Fruit fly (Drosophila melanogaster) whole organism, wandering third instar larva: ENCODE data around the gene Eig71Eb.

Experiments
- Abd-B ChIP-seq: fragments of >200 bp; optimal IDR thresholded peaks from 2 replicates; lab custom pipeline; 2017; ENCODE audit warnings: missing biosample characterization, missing genetic modification characterization
- CG32264 ChIP-seq: fragments of 200-800 bp; sonication (Bioruptor generic); optimal IDR thresholded peaks from 2 replicates; lab custom pipeline; 2016; ENCODE audit warnings: missing biosample characterization, missing genetic modification characterization
- CG9705 ChIP-seq: fragments of 200-800 bp; sonication (Bioruptor generic); optimal IDR thresholded peaks from 2 replicates; lab custom pipeline; 2018; ENCODE audit warnings: missing biosample characterization, mild to moderate bottlenecking, missing genetic modification characterization
- CrebA ChIP-seq: fragments of 200-800 bp; sonication (Bioruptor generic); optimal IDR thresholded peaks from 2 replicates; lab custom pipeline; 2016; ENCODE audit warnings: missing biosample characterization, mild to moderate bottlenecking, missing genetic modification characterization, borderline replicate concordance
- Dif ChIP-seq: fragments of 200-275, 200-300 bp; sonication (Bioruptor generic); optimal IDR thresholded peaks from 2 replicates; lab custom pipeline; 2018; ENCODE audit warnings: missing biosample characterization, missing genetic modification characterization; ENCODE audit not compliant: partially characterized antibody
- GATAd ChIP-seq: sonication (Bioruptor generic); optimal IDR thresholded peaks from 2 replicates; lab custom pipeline; 2016; ENCODE audit warnings: missing biosample characterization, missing genetic modification characterization
- HLH106 ChIP-seq: fragments of 200-800 bp; optimal IDR thresholded peaks from 3 replicates; lab custom pipeline; 2019; ENCODE audit warnings: missing biosample characterization, mild to moderate bottlenecking, missing genetic modification characterization, moderate library complexity
- Hnf4 ChIP-seq: fragments of 200-800 bp; sonication (Bioruptor generic); optimal IDR thresholded peaks from 2 replicates; lab custom pipeline; 2016; ENCODE audit warnings: missing biosample characterization, mild to moderate bottlenecking, missing genetic modification characterization
- Hr83 ChIP-seq: fragments of 200-300 bp; sonication (Bioruptor generic); optimal IDR thresholded peaks from 2 replicates; lab custom pipeline; 2016; ENCODE audit warnings: missing biosample characterization, mild to moderate bottlenecking, missing genetic modification characterization, moderate library complexity; ENCODE audit not compliant: poor library complexity, severe bottlenecking
- Mio ChIP-seq: sonication (Bioruptor generic); optimal IDR thresholded peaks from 2 replicates; lab custom pipeline; 2016; ENCODE audit warnings: missing biosample characterization, missing genetic modification characterization
- Myc ChIP-seq: fragments of >200 bp; optimal IDR thresholded peaks from 2 replicates; lab custom pipeline; 2017
- N ChIP-seq: fragments of >200 bp; optimal IDR thresholded peaks from 2 replicates; lab custom pipeline; 2018; ENCODE audit warnings: missing biosample characterization, missing external identifiers, missing genetic modification characterization
- OdsH ChIP-seq: fragments of 200-800 bp; sonication (Bioruptor generic); optimal IDR thresholded peaks from 2 replicates; lab custom pipeline; 2016; ENCODE audit warnings: missing biosample characterization, mild to moderate bottlenecking, missing genetic modification characterization
- Rel ChIP-seq, 2 experiments: fragments of 200-800 bp; sonication (Bioruptor generic) in 1 of 2; optimal IDR thresholded peaks; 2 replicates in 1 of 2; 3 replicates in 1 of 2; lab custom pipeline; 2016 to 2019; ENCODE audit warnings: mild to moderate bottlenecking in 2 of 2, missing biosample characterization in 2 of 2, missing genetic modification characterization in 2 of 2, moderate library complexity in 1 of 2
- Sp1 ChIP-seq: fragments of 200-800 bp; sonication (Bioruptor generic); optimal IDR thresholded peaks from 3 replicates; lab custom pipeline; 2019; ENCODE audit warnings: missing biosample characterization, mild to moderate bottlenecking, missing genetic modification characterization, moderate library complexity
- Vsx2 ChIP-seq: fragments of 200-300, 225-300 bp; sonication (Bioruptor generic); optimal IDR thresholded peaks from 2 replicates; lab custom pipeline; 2018; ENCODE audit warnings: missing biosample characterization, missing genetic modification characterization; ENCODE audit not compliant: partially characterized antibody
- br ChIP-seq: fragments of 200-800 bp; sonication (Bioruptor generic); optimal IDR thresholded peaks from 2 replicates; lab custom pipeline; 2016; ENCODE audit warnings: missing biosample characterization, missing genetic modification characterization
- brk ChIP-seq: fragments of 200-800 bp; sonication (Bioruptor generic); optimal IDR thresholded peaks from 2 replicates; lab custom pipeline; 2016; ENCODE audit warnings: missing biosample characterization, mild to moderate bottlenecking, missing genetic modification characterization
- dmrt93B ChIP-seq: fragments of 200-800 bp; sonication (Bioruptor generic); optimal IDR thresholded peaks from 2 replicates; lab custom pipeline; 2018; ENCODE audit warnings: missing biosample characterization, mild to moderate bottlenecking, missing genetic modification characterization
- ey ChIP-seq: fragments of 200-800 bp; sonication (Bioruptor generic); optimal IDR thresholded peaks from 2 replicates; lab custom pipeline; 2016; ENCODE audit warnings: missing biosample characterization, missing genetic modification characterization
- foxo ChIP-seq, 2 experiments: fragments of 200-800 bp; sonication (Bioruptor generic); optimal IDR thresholded peaks; 2 replicates in 1 of 2; 3 replicates in 1 of 2; lab custom pipeline; 2016 to 2017; ENCODE audit warnings: missing biosample characterization in 2 of 2, missing genetic modification characterization in 2 of 2
- fru ChIP-seq: fragments of 200-800 bp; sonication (Bioruptor generic); optimal IDR thresholded peaks from 3 replicates; lab custom pipeline; 2016; ENCODE audit warnings: missing biosample characterization, mild to moderate bottlenecking, missing genetic modification characterization
- h ChIP-seq: fragments of 200-800 bp; sonication (Bioruptor generic); optimal IDR thresholded peaks from 3 replicates; lab custom pipeline; 2016; ENCODE audit warnings: missing biosample characterization, mild to moderate bottlenecking, missing genetic modification characterization
- pan ChIP-seq: fragments of >200 bp; optimal IDR thresholded peaks from 2 replicates; lab custom pipeline; 2017
- rgr ChIP-seq: fragments of 200-800 bp; sonication (Bioruptor generic); optimal IDR thresholded peaks from 3 replicates; lab custom pipeline; 2016; ENCODE audit warnings: missing biosample characterization, mild to moderate bottlenecking, missing genetic modification characterization
- tai ChIP-seq: sonication (Bioruptor generic); optimal IDR thresholded peaks from 2 replicates; lab custom pipeline; 2016; ENCODE audit warnings: missing biosample characterization, missing genetic modification characterization
- usp ChIP-seq: fragments of >200 bp; optimal IDR thresholded peaks from 2 replicates; lab custom pipeline; 2017; ENCODE audit warnings: missing biosample characterization, missing genetic modification characterization
- woc ChIP-seq: sonication (Bioruptor generic); optimal IDR thresholded peaks from 2 replicates; lab custom pipeline; 2016; ENCODE audit warnings: missing biosample characterization, mild to moderate bottlenecking, missing genetic modification characterization

Eig71Eb gene

DNA sequence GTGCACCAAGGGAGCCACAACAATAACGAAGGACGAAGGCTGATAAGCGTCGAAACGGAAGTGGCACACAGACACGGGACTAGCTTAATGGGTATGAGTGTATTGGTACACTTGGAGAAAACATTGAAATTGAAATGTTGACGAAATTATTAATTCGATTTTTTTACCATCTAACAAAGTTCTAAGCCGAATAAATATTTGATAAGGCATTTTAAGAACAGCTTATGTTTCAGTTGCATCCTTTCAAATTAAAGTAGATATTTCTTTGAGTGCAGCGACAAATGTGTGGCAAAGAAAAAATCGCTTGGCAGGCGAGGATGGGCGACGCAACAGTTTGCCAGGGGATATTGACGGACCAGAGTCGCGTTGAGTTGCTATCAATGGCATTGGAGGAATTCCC is 9.8 kb upstream of the Eig71Eb start:
- TF ChIP-seq CG9705 (GFP tag; lab: Kevin White, UChicago) (no peak), pan (lab: Kevin White, UChicago) (no peak)

DNA sequence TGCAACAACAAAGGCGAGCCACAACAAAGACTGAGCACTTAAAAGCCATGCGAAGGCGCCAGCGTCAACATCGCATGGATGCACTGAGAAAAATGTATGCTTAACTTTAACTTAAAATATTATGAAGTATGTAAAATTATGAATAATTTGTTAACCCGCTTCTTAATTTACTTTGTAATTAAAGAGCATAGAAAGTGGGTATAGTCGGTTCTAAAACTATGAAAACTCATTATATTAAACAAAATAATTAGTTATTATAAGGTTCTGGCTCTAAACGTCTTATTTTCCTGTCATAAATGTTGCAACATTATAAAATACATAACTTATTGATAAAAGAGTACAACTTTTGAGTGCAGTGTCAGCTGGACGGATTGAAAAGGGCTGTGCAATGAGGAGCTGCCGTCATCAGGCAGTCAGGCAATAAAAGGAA is 8.1 kb upstream of the Eig71Eb start:
- TF ChIP-seq fru (GFP tag; lab: Kevin White, UChicago) (peak; percentile 8), usp (GFP tag; lab: Kevin White, UChicago) (no peak), OdsH (GFP tag; lab: Kevin White, UChicago) (no peak), foxo (GFP tag; optimal IDR thresholded peaks at IDR 0.05; lab: Kevin White, UChicago) (peak in 1 of 2 experiments; percentile 25), br (GFP tag; lab: Kevin White, UChicago) (peak; percentile 20), Sp1 (peak; percentile 4), ey (GFP tag; lab: Kevin White, UChicago) (peak; percentile 11), dmrt93B (GFP tag; lab: Kevin White, UChicago) (no peak), HLH106 (peak; percentile 23)
- TF ChIP-seq, all 38 proteins: peak for 6

- TF ChIP-seq Abd-B = no peak
- TF ChIP-seq Vsx2 (GFP tag; lab: Kevin White, UChicago) = no peak
- no peak for TF ChIP-seq tai (GFP tag; lab: Kevin White, UChicago)
- no peak for TF ChIP-seq Mio (GFP tag; lab: Kevin White, UChicago)
- no peak for TF ChIP-seq Myc (lab: Kevin White, UChicago)
- TF ChIP-seq rgr (GFP tag; lab: Kevin White, UChicago) = no peak
- no peak for TF ChIP-seq CG32264 (GFP tag; lab: Kevin White, UChicago)
- no peak for TF ChIP-seq HLH106
- no peak for TF ChIP-seq ey (GFP tag; lab: Kevin White, UChicago)
- TF ChIP-seq CG9705 (GFP tag; lab: Kevin White, UChicago) = no peak
- no peak for TF ChIP-seq dmrt93B (GFP tag; lab: Kevin White, UChicago)
Observed at dm6 chr3L:15646182-15646581, 3.6 kb upstream of the Eig71Eb start.

dm6 chr3L:15647712-15648621 is 1.8 kb upstream of the Eig71Eb start, which contains the start of the genes comm3 and CG43083:
comm3 (minus strand) TSS chr3L:15647762.
CG43083 (plus strand) TSS chr3L:15648571.
- peak; percentile 34 for TF ChIP-seq CrebA (GFP tag; lab: Kevin White, UChicago)
- TF ChIP-seq OdsH (GFP tag; lab: Kevin White, UChicago) = no peak
- peak; percentile 30 for TF ChIP-seq Hr83 (GFP tag; lab: Kevin White, UChicago)
- peak; percentile 42 for TF ChIP-seq h
- peak; percentile 32 for TF ChIP-seq fru (GFP tag; lab: Kevin White, UChicago)

dm6 chr3L:15650552-15650951 is 816 bp downstream of the Eig71Eb start, which contains the start of gene CG43084:
CG43084 (plus strand) TSS chr3L:15650852.
- TF ChIP-seq Rel (GFP tag; optimal IDR thresholded peaks at IDR 0.05; lab: Kevin White, UChicago) (no peak), Rel (tag; optimal IDR thresholded peaks at IDR 0.05; lab: Kevin White, UChicago) (no peak), foxo (GFP tag; optimal IDR thresholded peaks at IDR 0.05; lab: Kevin White, UChicago) (no peak), GATAd (GFP tag; lab: Kevin White, UChicago) (no peak), brk (GFP tag; lab: Kevin White, UChicago) (no peak), Hnf4 (GFP tag; lab: Kevin White, UChicago) (no peak), tai (GFP tag; lab: Kevin White, UChicago) (no peak), pan (lab: Kevin White, UChicago) (no peak), OdsH (GFP tag; lab: Kevin White, UChicago) (no peak), CG9705 (GFP tag; lab: Kevin White, UChicago) (no peak), CG32264 (GFP tag; lab: Kevin White, UChicago) (no peak), HLH106 (no peak), ey (GFP tag; lab: Kevin White, UChicago) (no peak), N (GFP tag; lab: Kevin White, UChicago) (no peak), woc (GFP tag; lab: Kevin White, UChicago) (no peak), Dif (no peak)
